Worm (Caenorhabditis elegans) whole organism, L3 larva: ENCODE data around the gene Y45F3A.8.

Experiments used
- R02D3.7 ChIP-seq: fragments of 150-350 bp; optimal IDR thresholded peaks from 2 replicates; lab custom pipeline; 2014; ENCODE audit warnings: missing biosample characterization, missing genetic modification characterization
- ZK546.5 ChIP-seq: sonication (generic microtip); optimal IDR thresholded peaks from 2 replicates; lab custom pipeline; 2017; ENCODE audit warnings: missing biosample characterization, missing genetic modification characterization
- ama-1 ChIP-seq: fragments of 150-350 bp; optimal IDR thresholded peaks from 2 replicates; lab custom pipeline; 2018
- ceh-28 ChIP-seq: fragments of 150-350 bp; optimal IDR thresholded peaks from 2 replicates; lab custom pipeline; 2014; ENCODE audit warnings: missing biosample characterization, missing genetic modification reagents, missing genetic modification characterization
- egl-27 ChIP-seq: sonication (generic microtip); optimal IDR thresholded peaks from 4 replicates; lab custom pipeline; 2017; ENCODE audit warnings: missing biosample characterization, missing genetic modification reagents, missing genetic modification characterization
- egl-5 ChIP-seq: fragments of 150-350 bp; optimal IDR thresholded peaks from 2 replicates; lab custom pipeline; 2017; ENCODE audit warnings: missing biosample characterization, missing genetic modification reagents, missing genetic modification characterization, inconsistent platforms
- elt-1 ChIP-seq: fragments of 150-350 bp; optimal IDR thresholded peaks from 2 replicates; lab custom pipeline; 2014; ENCODE audit warnings: missing biosample characterization, missing genetic modification characterization
- elt-2 ChIP-seq: sonication (generic microtip); optimal IDR thresholded peaks from 2 replicates; lab custom pipeline; 2016; ENCODE audit warnings: missing genetic modification reagents, mild to moderate bottlenecking, missing genetic modification characterization, missing compliant biosample characterization
- elt-3 ChIP-seq, 3 experiments: fragments of 150-350 bp in 1 of 3; sonication (generic microtip) in 2 of 3; optimal IDR thresholded peaks; 2 replicates in 2 of 3; 4 replicates in 1 of 3; lab custom pipeline; 2014 to 2017; ENCODE audit warnings: missing biosample characterization in 3 of 3, missing genetic modification characterization in 3 of 3
- fkh-10 ChIP-seq: sonication (generic microtip); optimal IDR thresholded peaks from 2 replicates; lab custom pipeline; 2017; ENCODE audit warnings: missing biosample characterization, missing genetic modification reagents, missing genetic modification characterization
- fos-1 ChIP-seq: fragments of 150-350 bp; optimal IDR thresholded peaks from 2 replicates; lab custom pipeline; 2014; ENCODE audit warnings: missing biosample characterization, missing genetic modification characterization
- hmg-11 ChIP-seq: sonication (generic microtip); optimal IDR thresholded peaks from 2 replicates; lab custom pipeline; 2016; ENCODE audit warnings: missing genetic modification characterization, missing compliant biosample characterization
- lin-15B ChIP-seq: fragments of 150-350 bp; optimal IDR thresholded peaks from 2 replicates; lab custom pipeline; 2014; ENCODE audit warnings: missing biosample characterization, missing genetic modification characterization
- lin-39 ChIP-seq: fragments of 150-350 bp; optimal IDR thresholded peaks from 2 replicates; lab custom pipeline; 2018; ENCODE audit warnings: missing biosample characterization, missing genetic modification reagents, missing genetic modification characterization
- lsy-12 ChIP-seq: sonication (generic microtip); optimal IDR thresholded peaks from 2 replicates; lab custom pipeline; 2016; ENCODE audit warnings: mild to moderate bottlenecking, missing genetic modification characterization, missing compliant biosample characterization
- mdl-1 ChIP-seq: fragments of 150-350 bp; optimal IDR thresholded peaks from 2 replicates; lab custom pipeline; 2014; ENCODE audit warnings: missing biosample characterization, missing genetic modification characterization
- mml-1 ChIP-seq: fragments of 150-350 bp; sonication (generic microtip); optimal IDR thresholded peaks from 3 replicates; lab custom pipeline; 2014; ENCODE audit warnings: missing biosample characterization, missing genetic modification characterization
- nfya-1 ChIP-seq: sonication (generic microtip); optimal IDR thresholded peaks from 2 replicates; lab custom pipeline; 2017; ENCODE audit warnings: missing genetic modification characterization, mild to moderate bottlenecking, missing compliant biosample characterization, antibody characterized with exemption, moderate library complexity; ENCODE audit not compliant: insufficient read depth
- nhr-11 ChIP-seq: fragments of 150-350 bp; optimal IDR thresholded peaks from 2 replicates; lab custom pipeline; 2014; ENCODE audit warnings: missing biosample characterization, missing genetic modification characterization
- nhr-12 ChIP-seq: fragments of 150-350 bp; optimal IDR thresholded peaks from 2 replicates; lab custom pipeline; 2014; ENCODE audit warnings: missing biosample characterization, missing genetic modification characterization
- nhr-23 ChIP-seq: fragments of 150-350 bp; optimal IDR thresholded peaks from 2 replicates; lab custom pipeline; 2014; ENCODE audit warnings: missing biosample characterization, missing genetic modification reagents, missing genetic modification characterization
- nhr-237 ChIP-seq: fragments of 150-350 bp; optimal IDR thresholded peaks from 2 replicates; lab custom pipeline; 2014; ENCODE audit warnings: missing biosample characterization, missing genetic modification characterization
- nhr-25 ChIP-seq: sonication (generic microtip); optimal IDR thresholded peaks from 2 replicates; lab custom pipeline; 2017; ENCODE audit warnings: missing biosample characterization, missing genetic modification characterization
- nhr-28 ChIP-seq: fragments of 150-350 bp; optimal IDR thresholded peaks from 2 replicates; lab custom pipeline; 2014; ENCODE audit warnings: missing biosample characterization, missing genetic modification characterization
- nhr-43 ChIP-seq: sonication (generic microtip); optimal IDR thresholded peaks from 2 replicates; lab custom pipeline; 2016; ENCODE audit warnings: mild to moderate bottlenecking, missing genetic modification characterization, missing compliant biosample characterization; ENCODE audit not compliant: poor library complexity, severe bottlenecking
- nhr-77 ChIP-seq: fragments of 150-350 bp; optimal IDR thresholded peaks from 2 replicates; lab custom pipeline; 2014; ENCODE audit warnings: missing biosample characterization, missing genetic modification characterization
- sea-2 ChIP-seq: fragments of 150-350 bp; sonication (generic microtip); optimal IDR thresholded peaks from 4 replicates; lab custom pipeline; 2014; ENCODE audit warnings: missing biosample characterization, missing genetic modification reagents, missing genetic modification characterization
- snpc-4 ChIP-seq: fragments of 150-350 bp; optimal IDR thresholded peaks from 2 replicates; lab custom pipeline; 2014; ENCODE audit warnings: missing biosample characterization, missing genetic modification characterization
- tbx-2 ChIP-seq: sonication (generic microtip); optimal IDR thresholded peaks from 2 replicates; lab custom pipeline; 2016; ENCODE audit warnings: mild to moderate bottlenecking, missing genetic modification characterization, missing compliant biosample characterization
- unc-39 ChIP-seq: sonication (generic microtip); optimal IDR thresholded peaks from 4 replicates; lab custom pipeline; 2017; ENCODE audit warnings: missing biosample characterization, missing genetic modification characterization

The Y45F3A.8 gene

DNA sequence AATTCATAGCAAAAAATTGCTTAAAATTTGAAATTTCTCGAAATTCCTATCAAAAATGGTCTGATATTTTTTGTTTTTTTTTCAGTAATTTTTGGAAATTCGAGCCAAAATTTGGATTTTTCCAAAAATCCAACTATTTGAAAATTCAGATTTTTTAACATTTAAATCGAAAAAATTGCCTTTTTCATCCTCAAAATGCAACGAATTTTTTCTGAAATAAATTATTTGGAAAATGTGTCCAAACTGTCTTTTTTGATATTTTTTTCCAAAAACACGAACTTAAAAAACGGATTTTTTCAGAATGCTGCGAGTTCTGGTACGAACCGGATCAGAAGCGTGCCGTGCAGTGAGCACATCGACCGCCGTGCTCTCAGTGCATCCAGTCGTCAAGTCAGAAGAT is 22.5 kb upstream of the Y45F3A.8 start, which contains the start of gene mrpl-22:
TSS of gene mrpl-22 (plus strand) at position 301 of the 400 bp plus-strand sequence.
- no peak for TF ChIP-seq nhr-77 (tag; lab: Kevin White, UChicago)
- no peak for TF ChIP-seq lsy-12
- no peak for TF ChIP-seq elt-2 (tag; lab: Kevin White, UChicago)
- TF ChIP-seq nhr-25 (tag; lab: Kevin White, UChicago), result no peak
- TF ChIP-seq fkh-10 (GFP tag; lab: Kevin White, UChicago), result no peak
- TF ChIP-seq ZK546.5 (tag; lab: Kevin White, UChicago), result no peak
- TF ChIP-seq nhr-12, result no peak
- no peak for TF ChIP-seq nhr-237
- TF ChIP-seq nhr-11 (tag; lab: Kevin White, UChicago), result no peak
- TF ChIP-seq lin-39 (tag; lab: Kevin White, UChicago), result no peak
- no peak for TF ChIP-seq egl-5 (tag; lab: Kevin White, UChicago)
- no peak for TF ChIP-seq nhr-43 (tag; lab: Kevin White, UChicago)
- TF ChIP-seq mml-1 (tag; lab: Kevin White, UChicago), result no peak
- TF ChIP-seq elt-1 (tag; lab: Kevin White, UChicago), result no peak
- no peak for TF ChIP-seq unc-39 (tag; lab: Kevin White, UChicago)
- TF ChIP-seq ama-1 (lab: Kevin White, UChicago), result no peak
- no peak for TF ChIP-seq mdl-1 (tag; lab: Kevin White, UChicago)

DNA sequence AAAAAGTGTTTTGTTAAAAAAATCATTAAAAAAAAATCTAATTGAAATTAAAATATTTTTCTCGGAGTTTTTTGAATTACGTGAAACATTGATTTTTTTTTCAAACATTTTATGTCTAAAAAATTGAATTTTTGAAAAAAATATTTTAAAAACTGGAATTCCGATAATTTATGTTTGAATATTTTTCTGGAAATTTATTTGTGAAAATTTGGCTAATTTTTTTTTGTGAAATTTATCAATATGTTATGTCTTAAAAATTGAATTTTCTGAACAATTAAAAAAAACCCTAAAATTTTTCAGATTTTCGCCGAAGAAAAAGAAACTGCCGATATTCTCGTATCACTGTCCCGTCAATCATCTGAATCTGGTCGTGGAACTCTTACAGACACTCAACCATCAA is 19.7 kb upstream of the Y45F3A.8 start, which contains the start of gene Y39A1A.24:
TSS of gene Y39A1A.24 (plus strand) at position 301 of the 400 bp plus-strand sequence.
- no peak for TF ChIP-seq nhr-25 (tag; lab: Kevin White, UChicago)
- TF ChIP-seq, all 47 proteins: peak for 0

DNA sequence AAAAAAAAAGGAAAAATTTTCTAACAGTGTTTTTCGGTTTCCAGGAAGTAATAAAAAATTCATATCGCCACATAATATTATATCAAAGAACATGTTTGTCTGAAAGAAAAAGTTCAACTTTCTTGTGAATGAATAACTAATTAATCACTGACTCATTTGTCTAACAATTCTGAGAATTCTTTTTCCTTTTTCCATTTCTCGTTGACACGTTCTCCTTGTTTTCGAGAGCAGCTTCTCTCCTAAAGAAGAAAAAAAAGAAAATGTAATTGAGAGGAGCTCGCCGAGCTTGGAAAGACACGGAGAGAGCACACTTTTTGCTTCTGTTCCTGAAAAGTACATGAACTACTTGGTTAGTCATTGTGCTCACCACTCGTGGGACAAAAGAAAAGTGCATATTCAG is 15.5 kb upstream of the Y45F3A.8 start:
- TF ChIP-seq nhr-237 (no peak), lsy-12 (no peak), hmg-11 (tag; lab: Kevin White, UChicago) (no peak), nfya-1 (tag; lab: Kevin White, UChicago) (peak; percentile 19)

DNA sequence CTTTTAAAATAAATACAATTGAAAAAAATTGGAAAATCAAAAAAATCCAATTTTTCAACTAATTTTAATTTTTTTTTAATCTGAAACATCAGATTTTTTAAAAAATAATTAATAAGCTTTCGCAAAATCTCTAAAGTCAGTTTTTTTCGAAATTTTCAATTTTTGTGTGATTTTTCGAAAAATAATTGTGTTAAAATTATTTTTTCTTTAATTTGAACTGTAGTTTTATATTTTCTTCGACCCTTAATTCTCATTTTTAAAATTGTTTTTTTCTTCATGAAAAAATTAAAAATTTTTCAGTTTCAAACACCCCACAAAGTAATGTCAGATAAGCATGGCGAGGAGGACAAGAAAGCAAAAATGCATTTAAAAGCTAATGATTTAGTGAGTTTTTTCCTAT is 12.4 kb upstream of the Y45F3A.8 start, which contains the start of gene rabx-5:
TSS of gene rabx-5 (plus strand) at position 301 of the 400 bp plus-strand sequence.
- no peak for TF ChIP-seq sea-2 (GFP tag; lab: Kevin White, UChicago)
- TF ChIP-seq nhr-77 (tag; lab: Kevin White, UChicago), result no peak
- no peak for TF ChIP-seq elt-2 (tag; lab: Kevin White, UChicago)
- TF ChIP-seq snpc-4 (tag; lab: Kevin White, UChicago), result no peak
- no peak for TF ChIP-seq elt-3 (tag; optimal IDR thresholded peaks at IDR 0.05; lab: Kevin White, UChicago)
- no peak for TF ChIP-seq fos-1 (tag; lab: Kevin White, UChicago)
- no peak for TF ChIP-seq tbx-2
- TF ChIP-seq nhr-28 (tag; lab: Kevin White, UChicago), result no peak

DNA sequence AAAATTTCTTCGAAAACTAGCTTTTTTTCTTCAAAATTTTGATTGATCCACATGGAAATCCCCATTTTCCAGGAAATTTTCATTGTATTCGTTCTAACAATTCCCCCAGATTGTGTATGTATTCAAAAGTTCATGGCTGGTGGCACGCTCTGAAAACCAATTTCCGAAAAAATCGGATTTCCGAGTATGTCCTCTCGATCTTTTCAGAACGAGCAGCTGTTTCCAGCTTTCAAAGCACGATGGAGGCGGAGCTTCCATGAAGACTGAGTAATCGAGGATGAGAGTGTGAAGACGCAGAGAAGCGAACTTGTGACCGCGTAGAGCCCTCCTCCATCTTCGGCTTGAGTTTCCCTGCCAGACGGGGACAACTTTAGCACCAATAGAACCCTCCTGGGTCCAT is 11.7 kb upstream of the Y45F3A.8 start:
- TF ChIP-seq nfya-1 (tag; lab: Kevin White, UChicago), result peak; percentile 5
- TF ChIP-seq nhr-12, result no peak
- TF ChIP-seq lin-15B, result no peak
- TF ChIP-seq egl-5 (tag; lab: Kevin White, UChicago), result no peak
- no peak for TF ChIP-seq ama-1 (lab: Kevin White, UChicago)
- TF ChIP-seq egl-27, result no peak
- TF ChIP-seq hmg-11 (tag; lab: Kevin White, UChicago), result peak; percentile 70

DNA sequence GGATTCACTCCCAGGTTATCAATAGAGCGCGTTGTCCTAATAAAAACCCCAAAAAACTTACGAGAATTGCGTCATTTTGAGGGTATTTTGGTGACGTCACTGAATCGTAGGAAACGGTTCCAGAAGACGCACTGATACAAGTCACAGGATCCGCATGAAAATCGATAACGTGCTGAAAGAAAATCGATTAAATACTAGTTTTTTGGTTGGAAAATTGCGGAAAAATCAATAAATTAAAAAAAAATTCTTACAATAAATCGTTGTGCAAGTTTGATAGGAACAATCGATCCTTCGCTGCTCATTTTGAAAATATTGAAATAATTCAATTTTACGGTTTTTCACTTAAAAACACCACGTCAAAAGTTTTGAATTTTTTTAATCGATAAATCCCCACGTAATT is 10.6 kb upstream of the Y45F3A.8 start, which contains the start of gene Y39A1A.2:
TSS of gene Y39A1A.2 (minus strand) at position 319 of the 400 bp plus-strand sequence.
- TF ChIP-seq R02D3.7 (tag; lab: Kevin White, UChicago) (no peak), ceh-28 (tag; lab: Kevin White, UChicago) (peak; percentile 58), ZK546.5 (tag; lab: Kevin White, UChicago) (no peak), nhr-28 (tag; lab: Kevin White, UChicago) (no peak)

DNA sequence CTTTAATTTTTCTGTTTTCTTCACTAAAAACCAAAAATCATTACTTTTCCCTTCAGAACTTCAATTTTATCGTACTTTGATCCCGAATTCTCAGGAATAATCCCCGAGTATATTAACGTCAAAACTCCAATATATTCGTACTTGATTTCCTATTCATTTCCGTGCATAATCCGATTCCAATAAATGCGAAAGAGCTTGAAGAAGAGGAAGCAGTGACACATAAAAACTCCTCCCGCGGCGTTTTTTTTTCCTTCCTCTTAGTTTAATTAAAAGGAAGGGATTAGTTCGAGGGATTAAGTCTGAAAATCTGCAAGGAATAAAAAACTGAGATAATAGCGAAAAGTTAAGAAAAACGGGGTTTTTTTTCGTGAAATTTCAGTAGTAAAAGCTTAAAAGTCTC is 8.3 kb upstream of the Y45F3A.8 start:
- TF ChIP-seq nhr-11 (tag; lab: Kevin White, UChicago) (peak; percentile 38), nhr-23 (tag; lab: Kevin White, UChicago) (no peak)
